Worm (Caenorhabditis elegans) whole organism, L2 larva: ENCODE data around the gene srg-38.

Source experiments
- C34F6.9 ChIP-seq: fragments of 150-350 bp; optimal IDR thresholded peaks from 2 replicates; lab custom pipeline; 2014; ENCODE audit warnings: missing biosample characterization, missing genetic modification characterization
- F13H6.1 ChIP-seq: sonication (generic microtip); optimal IDR thresholded peaks from 2 replicates; lab custom pipeline; 2016; ENCODE audit warnings: missing genetic modification characterization, missing compliant biosample characterization
- R02D3.7 ChIP-seq: fragments of 150-350 bp; optimal IDR thresholded peaks from 2 replicates; lab custom pipeline; 2014; ENCODE audit warnings: missing biosample characterization, missing genetic modification characterization
- Y55F3AM.14 ChIP-seq: fragments of 200-800 bp; sonication (Bioruptor generic); optimal IDR thresholded peaks from 2 replicates; lab custom pipeline; 2018; ENCODE audit warnings: mild to moderate bottlenecking, missing genetic modification characterization, missing compliant biosample characterization
- ZK546.5 ChIP-seq: sonication (generic microtip); optimal IDR thresholded peaks from 2 replicates; lab custom pipeline; 2017; ENCODE audit warnings: missing biosample characterization, missing genetic modification characterization
- alr-1 ChIP-seq: fragments of 150-350 bp; optimal IDR thresholded peaks from 2 replicates; lab custom pipeline; 2014; ENCODE audit warnings: missing biosample characterization, missing genetic modification characterization
- blmp-1 ChIP-seq: sonication (generic microtip); optimal IDR thresholded peaks from 2 replicates; lab custom pipeline; 2017; ENCODE audit warnings: missing genetic modification characterization, mild to moderate bottlenecking, missing compliant biosample characterization, antibody characterized with exemption, moderate library complexity; ENCODE audit not compliant: insufficient read depth
- ceh-16 ChIP-seq: fragments of 150-350 bp; optimal IDR thresholded peaks from 2 replicates; lab custom pipeline; 2014; ENCODE audit warnings: missing biosample characterization, missing genetic modification characterization
- ceh-82 ChIP-seq: fragments of 150-350 bp; optimal IDR thresholded peaks from 2 replicates; lab custom pipeline; 2014; ENCODE audit warnings: missing biosample characterization, missing genetic modification characterization
- dmd-4 ChIP-seq: sonication (generic microtip); optimal IDR thresholded peaks from 2 replicates; lab custom pipeline; 2017; ENCODE audit warnings: missing biosample characterization, missing genetic modification characterization
- egl-27 ChIP-seq: sonication (generic microtip); optimal IDR thresholded peaks from 3 replicates; lab custom pipeline; 2017; ENCODE audit warnings: missing biosample characterization, missing genetic modification reagents, missing genetic modification characterization
- elt-1 ChIP-seq: fragments of 150-350 bp; optimal IDR thresholded peaks from 2 replicates; lab custom pipeline; 2014; ENCODE audit warnings: missing biosample characterization, missing genetic modification characterization
- fos-1 ChIP-seq: fragments of 150-350 bp; optimal IDR thresholded peaks from 2 replicates; lab custom pipeline; 2014; ENCODE audit warnings: missing biosample characterization, missing genetic modification characterization
- gmeb-1 ChIP-seq: fragments of 150-350 bp; optimal IDR thresholded peaks from 2 replicates; lab custom pipeline; 2014; ENCODE audit warnings: missing biosample characterization, missing genetic modification characterization
- lin-11 ChIP-seq: fragments of 150-350 bp; sonication (generic microtip); optimal IDR thresholded peaks from 2 replicates; lab custom pipeline; 2014; ENCODE audit warnings: missing biosample characterization, missing genetic modification characterization, inconsistent platforms, mixed read lengths
- lin-39 ChIP-seq: fragments of 150-350 bp; optimal IDR thresholded peaks from 2 replicates; lab custom pipeline; 2014; ENCODE audit warnings: missing biosample characterization, missing genetic modification reagents, missing genetic modification characterization
- mab-5 ChIP-seq: fragments of 150-350 bp; optimal IDR thresholded peaks from 2 replicates; lab custom pipeline; 2014; ENCODE audit warnings: missing biosample characterization, missing genetic modification characterization
- mbf-1 ChIP-seq: sonication (generic microtip); optimal IDR thresholded peaks from 2 replicates; lab custom pipeline; 2017; ENCODE audit warnings: missing biosample characterization, missing genetic modification characterization
- mdl-1 ChIP-seq, 2 experiments: fragments of 150-350 bp in 1 of 2; sonication (generic microtip) in 1 of 2; optimal IDR thresholded peaks; 2 replicates each; lab custom pipeline; 2017; ENCODE audit warnings: missing biosample characterization in 2 of 2, missing genetic modification characterization in 2 of 2
- nhr-11 ChIP-seq: fragments of 150-350 bp; optimal IDR thresholded peaks from 2 replicates; lab custom pipeline; 2014; ENCODE audit warnings: missing biosample characterization, missing genetic modification characterization
- nhr-12 ChIP-seq: fragments of 150-350 bp; optimal IDR thresholded peaks from 2 replicates; lab custom pipeline; 2014; ENCODE audit warnings: missing biosample characterization, missing genetic modification characterization
- nhr-129 ChIP-seq: fragments of 150-350 bp; optimal IDR thresholded peaks from 2 replicates; lab custom pipeline; 2014; ENCODE audit warnings: missing biosample characterization, missing genetic modification characterization
- nhr-23 ChIP-seq: fragments of 150-350 bp; optimal IDR thresholded peaks from 2 replicates; lab custom pipeline; 2014; ENCODE audit warnings: missing biosample characterization, missing genetic modification reagents, missing genetic modification characterization
- nhr-237 ChIP-seq: fragments of 150-350 bp; optimal IDR thresholded peaks from 2 replicates; lab custom pipeline; 2014; ENCODE audit warnings: missing biosample characterization, missing genetic modification characterization
- nhr-77 ChIP-seq: fragments of 150-350 bp; optimal IDR thresholded peaks from 2 replicates; lab custom pipeline; 2014; ENCODE audit warnings: missing biosample characterization, missing genetic modification characterization
- sem-4 ChIP-seq: fragments of 150-350 bp; optimal IDR thresholded peaks from 2 replicates; lab custom pipeline; 2014; ENCODE audit warnings: missing biosample characterization, missing genetic modification reagents, missing genetic modification characterization
- skn-1 ChIP-seq: sonication (generic microtip); optimal IDR thresholded peaks from 2 replicates; lab custom pipeline; 2017; ENCODE audit warnings: missing biosample characterization, missing genetic modification characterization
- sma-3 ChIP-seq: sonication (generic microtip); optimal IDR thresholded peaks from 2 replicates; lab custom pipeline; 2016; ENCODE audit warnings: missing genetic modification reagents, missing genetic modification characterization, missing compliant biosample characterization
- sma-9 ChIP-seq, 2 experiments: fragments of 150-350 bp in 1 of 2; sonication (generic microtip) in 1 of 2; optimal IDR thresholded peaks; 2 replicates each; lab custom pipeline; 2014 to 2016; ENCODE audit warnings: missing genetic modification characterization in 2 of 2, mild to moderate bottlenecking in 1 of 2, missing biosample characterization in 1 of 2, missing compliant biosample characterization in 1 of 2, missing genetic modification reagents in 1 of 2, moderate library complexity in 1 of 2
- snpc-4 ChIP-seq: fragments of 150-350 bp; optimal IDR thresholded peaks from 2 replicates; lab custom pipeline; 2014; ENCODE audit warnings: missing biosample characterization, missing genetic modification characterization
- unc-39 ChIP-seq: fragments of 150-350 bp; optimal IDR thresholded peaks from 2 replicates; lab custom pipeline; 2014; ENCODE audit warnings: missing biosample characterization, missing genetic modification characterization
- unc-62 ChIP-seq: fragments of 150-350 bp; optimal IDR thresholded peaks from 2 replicates; lab custom pipeline; 2014; ENCODE audit warnings: missing biosample characterization, missing genetic modification reagents, missing genetic modification characterization
- zag-1 ChIP-seq: fragments of 150-350 bp; optimal IDR thresholded peaks from 2 replicates; lab custom pipeline; 2014; ENCODE audit warnings: missing biosample characterization, missing genetic modification characterization
- ztf-1 ChIP-seq: fragments of 200-800 bp; sonication (Bioruptor generic); conservative IDR thresholded peaks from 2 replicates; pipeline ENCODE4 v1.3.6; 2022; ENCODE audit warnings: missing genetic modification characterization, missing compliant biosample characterization
- ztf-11 ChIP-seq: sonication (generic microtip); optimal IDR thresholded peaks from 2 replicates; lab custom pipeline; 2017; ENCODE audit warnings: missing biosample characterization, missing genetic modification characterization

Gene srg-38

DNA sequence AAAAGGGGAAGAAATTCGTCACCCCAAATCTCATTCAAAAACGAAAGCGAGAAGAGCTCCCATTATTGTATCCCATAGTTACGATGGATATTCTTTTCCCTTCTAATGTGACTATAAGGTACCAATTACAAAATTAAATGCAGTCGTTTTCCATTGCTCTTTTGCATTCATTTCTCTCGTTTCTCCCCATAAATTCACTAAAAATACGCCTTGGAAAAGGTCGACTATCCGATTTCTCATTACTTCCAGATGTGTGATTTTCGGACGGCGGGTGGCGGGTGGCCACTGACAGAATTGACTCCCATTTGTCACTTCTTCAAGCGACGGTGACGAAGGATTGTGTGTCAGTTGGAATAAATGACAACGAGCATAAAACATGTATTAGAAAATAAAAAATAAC lies 21.9 kb downstream of the srg-38 start:
- TF ChIP-seq ztf-1 (GFP tag; lab: Robert Waterston, UW), result no peak
- no peak for TF ChIP-seq ZK546.5 (tag; lab: Kevin White, UChicago)
- no peak for TF ChIP-seq alr-1
- no peak for TF ChIP-seq nhr-12
- no peak for TF ChIP-seq sma-3 (GFP tag; lab: Kevin White, UChicago)
- no peak for TF ChIP-seq sma-9 (GFP tag; optimal IDR thresholded peaks at IDR 0.05; lab: Kevin White, UChicago)
- no peak for TF ChIP-seq sma-9 (tag; optimal IDR thresholded peaks at IDR 0.05; lab: Kevin White, UChicago)
- no peak for TF ChIP-seq lin-39 (tag; lab: Kevin White, UChicago)
- TF ChIP-seq skn-1, result no peak
- no peak for TF ChIP-seq dmd-4 (tag; lab: Kevin White, UChicago)
- TF ChIP-seq nhr-77, result no peak
- no peak for TF ChIP-seq nhr-237
- TF ChIP-seq lin-11 (tag; lab: Kevin White, UChicago), result no peak
- TF ChIP-seq blmp-1, result no peak
- no peak for TF ChIP-seq snpc-4
- TF ChIP-seq C34F6.9 (tag; lab: Kevin White, UChicago), result no peak
- no peak for TF ChIP-seq F13H6.1 (tag; lab: Kevin White, UChicago)
- TF ChIP-seq, all 48 proteins: peak for 0

DNA sequence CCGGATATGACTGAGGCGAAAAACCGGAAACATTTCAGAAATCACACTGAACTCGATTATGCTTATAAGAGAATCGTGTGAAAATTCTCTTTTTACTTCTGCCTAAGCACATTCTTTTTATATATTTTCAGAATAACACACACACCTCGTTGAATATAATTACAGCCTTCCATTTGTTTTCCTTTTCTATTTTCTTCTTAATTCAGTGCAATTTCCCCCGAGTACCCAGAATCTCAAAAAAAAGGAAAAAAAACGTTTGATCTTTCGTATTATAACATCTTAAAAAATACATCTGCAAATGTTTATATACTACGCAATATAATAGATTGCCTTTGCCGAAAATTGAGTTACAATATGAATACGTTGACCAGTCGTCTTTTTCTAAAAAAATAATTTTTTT lies 23.7 kb downstream of the srg-38 start:
- TF ChIP-seq nhr-129 (tag; lab: Kevin White, UChicago) (no peak), ceh-82 (tag; lab: Kevin White, UChicago) (no peak), alr-1 (no peak), egl-27 (no peak), dmd-4 (tag; lab: Kevin White, UChicago) (no peak), zag-1 (tag; lab: Kevin White, UChicago) (no peak), elt-1 (tag; lab: Kevin White, UChicago) (no peak), R02D3.7 (no peak), nhr-77 (no peak)

DNA sequence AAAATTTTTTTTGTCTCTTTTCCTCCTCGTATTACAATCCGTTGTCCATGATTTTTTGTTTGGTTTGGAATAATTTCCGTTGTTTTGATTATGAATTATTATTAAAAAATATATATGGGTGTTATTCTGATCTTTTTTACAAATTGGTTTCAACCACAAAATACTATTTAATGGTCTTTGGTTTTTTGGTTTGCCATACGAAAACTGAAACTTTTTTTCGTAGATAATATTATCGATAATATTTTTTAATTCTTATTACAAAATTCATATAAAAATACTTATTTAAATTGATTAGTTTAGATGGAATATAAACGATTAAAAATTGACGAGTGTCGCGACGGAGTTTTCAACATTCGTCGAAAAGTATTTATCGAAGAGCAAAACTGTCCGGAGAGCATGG lies 28.3 kb downstream of the srg-38 start, which contains the start of gene jmjd-5:
Gene jmjd-5 (plus strand): TSS at position 301 of the 400 bp plus-strand sequence.
- no peak for TF ChIP-seq C34F6.9 (tag; lab: Kevin White, UChicago)
- no peak for TF ChIP-seq ztf-11
- TF ChIP-seq nhr-11, result no peak
- no peak for TF ChIP-seq mbf-1 (tag; lab: Kevin White, UChicago)
- no peak for TF ChIP-seq egl-27
- no peak for TF ChIP-seq zag-1 (tag; lab: Kevin White, UChicago)
- TF ChIP-seq snpc-4, result no peak
- TF ChIP-seq blmp-1, result no peak
- TF ChIP-seq ztf-1 (GFP tag; lab: Robert Waterston, UW), result no peak
- no peak for TF ChIP-seq nhr-23 (tag; lab: Kevin White, UChicago)
- no peak for TF ChIP-seq gmeb-1 (tag; lab: Kevin White, UChicago)
- TF ChIP-seq ceh-82 (tag; lab: Kevin White, UChicago), result no peak

DNA sequence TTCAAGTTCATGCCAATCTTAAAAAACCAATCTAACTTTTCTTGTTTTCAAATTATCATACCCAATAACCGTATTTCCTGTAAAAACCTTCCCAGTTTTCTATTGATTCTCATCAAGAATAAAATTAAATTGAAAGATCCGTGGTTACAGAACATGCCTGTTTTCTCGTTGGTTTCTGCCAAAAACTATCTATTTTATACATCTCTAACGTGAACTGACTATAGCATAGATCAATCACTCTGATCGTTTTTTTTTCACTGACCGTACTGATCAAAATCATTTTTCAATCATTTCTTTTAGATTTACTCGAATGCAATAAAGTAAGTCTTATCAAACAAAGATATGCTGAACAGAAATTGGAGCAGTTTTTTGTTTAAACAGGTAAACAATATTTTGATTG lies 30.5 kb downstream of the srg-38 start, which contains the start of gene C06H2.2:
Gene C06H2.2 (plus strand): TSS at position 301 of the 400 bp plus-strand sequence.
- TF ChIP-seq fos-1 (tag; lab: Kevin White, UChicago) (no peak), mab-5 (tag; lab: Kevin White, UChicago) (no peak), nhr-237 (no peak), nhr-129 (tag; lab: Kevin White, UChicago) (no peak), elt-1 (tag; lab: Kevin White, UChicago) (no peak), mdl-1 (tag; optimal IDR thresholded peaks at IDR 0.05; lab: Kevin White, UChicago) (no peak), nhr-77 (no peak), egl-27 (no peak), ceh-16 (tag; lab: Kevin White, UChicago) (no peak), sem-4 (tag; lab: Kevin White, UChicago) (no peak), unc-39 (no peak), nhr-12 (no peak), Y55F3AM.14 (GFP tag; lab: Kevin White, UChicago) (no peak), F13H6.1 (tag; lab: Kevin White, UChicago) (no peak), C34F6.9 (tag; lab: Kevin White, UChicago) (no peak), sma-9 (GFP tag; optimal IDR thresholded peaks at IDR 0.05; lab: Kevin White, UChicago) (no peak), sma-9 (tag; optimal IDR thresholded peaks at IDR 0.05; lab: Kevin White, UChicago) (no peak), unc-62 (GFP tag; lab: Kevin White, UChicago) (no peak), alr-1 (no peak)
